Worm (Caenorhabditis elegans) whole organism, mixed stage, embryonic: ENCODE results near the gene Y17G7B.22.

Experiments used
- M03D4.4 ChIP-seq: sonication (generic microtip); optimal IDR thresholded peaks from 2 replicates; lab custom pipeline; 2017; ENCODE audit warnings: mild to moderate bottlenecking, missing genetic modification characterization, missing compliant biosample characterization
- blmp-1 ChIP-seq: fragments of 150-350 bp; optimal IDR thresholded peaks from 2 replicates; lab custom pipeline; 2014; ENCODE audit warnings: missing biosample characterization, missing genetic modification characterization
- elt-1 ChIP-seq: sonication (generic microtip); optimal IDR thresholded peaks from 2 replicates; lab custom pipeline; 2017; ENCODE audit warnings: missing genetic modification characterization, mild to moderate bottlenecking, missing compliant biosample characterization, antibody characterized with exemption, moderate library complexity, borderline replicate concordance; ENCODE audit not compliant: insufficient read depth
- hlh-1 ChIP-seq: fragments of 150-350 bp; optimal IDR thresholded peaks from 2 replicates; lab custom pipeline; 2014; ENCODE audit warnings: missing biosample characterization, missing genetic modification reagents, missing genetic modification characterization
- lsy-2 ChIP-seq: fragments of 150-350 bp; optimal IDR thresholded peaks from 2 replicates; lab custom pipeline; 2014; ENCODE audit warnings: missing biosample characterization, missing genetic modification characterization
- mep-1 ChIP-seq: fragments of 150-350 bp; optimal IDR thresholded peaks from 2 replicates; lab custom pipeline; 2017; ENCODE audit warnings: missing biosample characterization, missing genetic modification reagents, missing genetic modification characterization, inconsistent platforms
- nhr-28 ChIP-seq: fragments of 150-350 bp; optimal IDR thresholded peaks from 2 replicates; lab custom pipeline; 2014; ENCODE audit warnings: missing biosample characterization, missing genetic modification characterization
- unc-39 ChIP-seq: fragments of 150-350 bp; optimal IDR thresholded peaks from 2 replicates; lab custom pipeline; 2014; ENCODE audit warnings: missing biosample characterization, missing genetic modification characterization
- unc-62 ChIP-seq: fragments of 150-350 bp; optimal IDR thresholded peaks from 2 replicates; lab custom pipeline; 2014; ENCODE audit warnings: missing biosample characterization, missing genetic modification reagents, missing genetic modification characterization
- ztf-11 ChIP-seq: fragments of 150-350 bp; optimal IDR thresholded peaks from 2 replicates; lab custom pipeline; 2014; ENCODE audit warnings: missing biosample characterization, missing genetic modification characterization

- TF ChIP-seq elt-1 (tag; lab: Kevin White, UChicago) (no peak), lsy-2 (tag; lab: Kevin White, UChicago) (no peak), unc-62 (no peak), unc-39 (no peak), ztf-11 (tag; lab: Kevin White, UChicago) (no peak), blmp-1 (tag; lab: Kevin White, UChicago) (no peak), mep-1 (no peak), M03D4.4 (tag; lab: Kevin White, UChicago) (no peak), nhr-28 (no peak), hlh-1 (tag; lab: Kevin White, UChicago) (no peak)
Observed at ce11 chrII:12077281-12077680, 9.5 kb downstream of the Y17G7B.22 start.
